Worm (Caenorhabditis elegans): Measurements from ENCODE around the gene C25F9.14.

The C25F9.14 gene

DNA sequence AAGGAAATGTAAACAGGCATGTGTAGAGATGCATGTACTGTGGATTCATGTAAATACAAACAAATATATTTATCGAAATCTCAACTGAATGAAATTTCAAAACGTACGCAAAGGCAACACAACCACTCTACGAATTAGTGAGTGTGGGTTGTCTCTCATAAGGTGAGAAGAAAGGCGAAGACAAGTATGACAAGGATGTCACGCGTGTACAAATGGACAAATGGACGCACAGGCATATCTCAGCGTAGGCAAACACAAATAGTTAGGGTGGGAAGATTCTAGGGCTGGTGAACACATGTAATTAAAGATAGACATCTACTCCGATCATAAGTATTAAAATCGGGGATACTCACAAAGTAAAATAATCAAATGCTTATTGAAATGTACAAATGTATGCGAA, 8.2 kb upstream of the C25F9.14 start:
- no peak for TF ChIP-seq unc-62 (GFP tag; optimal IDR thresholded peaks at IDR 0.05)

DNA sequence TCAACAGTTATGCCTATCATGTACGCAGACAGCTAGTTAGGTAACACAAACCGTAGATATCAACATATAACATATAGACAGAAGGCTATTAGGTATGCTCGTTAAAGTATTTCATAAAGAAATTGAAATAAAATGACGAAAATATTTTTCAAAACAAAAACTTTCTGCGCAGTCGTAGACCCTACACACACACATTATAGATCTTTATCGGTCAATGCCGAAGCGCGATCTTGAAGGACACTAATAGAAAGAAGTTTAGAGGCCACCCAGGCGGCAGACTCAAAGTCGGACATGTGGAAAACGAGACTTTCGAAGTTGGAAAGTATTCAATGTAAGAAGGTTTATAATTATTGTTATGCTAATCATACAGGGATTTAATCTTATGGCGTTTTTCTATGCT, 7.3 kb upstream of the C25F9.14 start:
- no peak for TF ChIP-seq unc-62 (GFP tag; optimal IDR thresholded peaks at IDR 0.05)

ce11 chrV:19429605-19430004, 6.7 kb upstream of the C25F9.14 start:
- no peak for TF ChIP-seq unc-62 (GFP tag; optimal IDR thresholded peaks at IDR 0.05)

- no peak for TF ChIP-seq unc-62 (GFP tag; optimal IDR thresholded peaks at IDR 0.05)
Measured at ce11 chrV:19430351-19430913, 5.9 kb upstream of the C25F9.14 start.

DNA sequence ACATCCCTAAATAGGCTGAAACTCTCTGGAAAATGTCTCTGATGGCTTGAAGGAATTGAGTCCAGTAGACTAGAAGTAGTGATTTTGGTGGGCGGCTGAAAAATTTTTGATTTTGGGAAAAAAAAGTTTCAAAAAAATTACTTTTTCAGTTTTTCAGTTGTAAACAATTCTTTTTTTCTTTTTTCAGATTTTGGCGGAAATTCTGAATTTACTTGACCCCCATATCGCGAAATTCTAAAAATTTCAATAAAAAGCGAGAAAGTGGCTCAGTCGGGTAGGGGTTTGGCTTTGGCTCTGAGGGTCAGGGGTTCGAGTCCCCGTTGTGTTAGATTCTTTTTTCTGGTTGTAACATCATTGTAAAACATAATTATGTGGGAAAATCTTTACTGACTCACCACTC, 5.2 kb upstream of the C25F9.14 start, which contains the start of gene srw-85:
Gene srw-85 (minus strand): TSS at position 101 of the 400 bp plus-strand sequence.
- no peak for TF ChIP-seq unc-62 (GFP tag; optimal IDR thresholded peaks at IDR 0.05)

- no peak for TF ChIP-seq unc-62 (GFP tag; optimal IDR thresholded peaks at IDR 0.05)
Measured at ce11 chrV:19432030-19432429, 4.3 kb upstream of the C25F9.14 start.

DNA sequence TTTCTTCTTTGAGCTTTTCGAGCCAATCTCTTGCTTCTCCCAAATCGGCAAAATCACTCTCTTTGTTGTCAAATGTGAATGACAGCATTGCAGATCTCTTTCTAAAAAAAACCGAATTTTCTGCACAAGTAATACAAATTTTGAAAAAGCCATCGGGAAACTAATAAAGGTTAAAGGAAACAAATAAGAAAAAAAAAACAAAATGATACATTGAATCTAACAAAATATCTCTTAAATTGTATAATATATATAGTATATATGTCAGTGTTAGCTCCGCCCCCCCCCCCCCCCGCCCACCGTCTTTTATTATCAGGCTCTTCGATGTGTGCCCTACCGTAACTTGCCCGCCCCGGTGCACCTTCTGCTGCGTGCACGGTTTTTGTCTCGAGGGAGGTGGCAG, 3.3 kb upstream of the C25F9.14 start, which contains the start of gene C25F9.11:
Gene C25F9.11 (minus strand): TSS at position 101 of the 400 bp plus-strand sequence.
- no peak for TF ChIP-seq unc-62 (GFP tag; optimal IDR thresholded peaks at IDR 0.05)

ce11 chrV:19433806-19434437, 2.4 kb upstream of the C25F9.14 start, which contains the start of gene C25F9.16:
Gene C25F9.16, plus strand, starts transcription at chrV:19434387.
- no peak for TF ChIP-seq unc-62 (GFP tag; optimal IDR thresholded peaks at IDR 0.05)

DNA sequence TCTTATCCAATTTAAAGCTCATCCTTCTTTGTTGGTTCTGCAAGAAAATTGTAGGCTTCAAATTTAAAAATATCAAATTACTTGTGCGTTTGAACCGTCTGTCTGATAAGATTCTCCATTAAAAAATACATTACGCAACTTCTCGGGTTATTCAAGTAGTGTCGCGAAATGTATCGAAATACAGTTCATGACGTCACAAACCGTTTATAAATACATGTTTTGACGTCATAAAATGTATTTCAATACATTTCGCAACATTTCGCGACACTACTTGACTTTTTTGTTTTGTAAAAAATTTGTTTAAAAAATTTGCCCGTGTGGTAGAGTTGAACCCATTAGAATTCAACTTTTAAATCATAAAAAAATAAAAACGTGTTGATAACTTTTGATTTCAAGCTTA, 7.3 kb downstream of the C25F9.14 start:
- TF ChIP-seq unc-62 (GFP tag; optimal IDR thresholded peaks at IDR 0.05) = no peak

- TF ChIP-seq unc-62 (GFP tag; optimal IDR thresholded peaks at IDR 0.05) = no peak
Measured at ce11 chrV:19445442-19445841, 9.2 kb downstream of the C25F9.14 start, which contains the start of gene M04C3.1. Gene M04C3.1, minus strand, starts transcription at chrV:19445605.

- no peak for TF ChIP-seq unc-62 (GFP tag; optimal IDR thresholded peaks at IDR 0.05)
Measured at ce11 chrV:19448805-19449204, 12.5 kb downstream of the C25F9.14 start, which contains the start of gene M04C3.2. Gene M04C3.2, minus strand, starts transcription at chrV:19448905.

DNA sequence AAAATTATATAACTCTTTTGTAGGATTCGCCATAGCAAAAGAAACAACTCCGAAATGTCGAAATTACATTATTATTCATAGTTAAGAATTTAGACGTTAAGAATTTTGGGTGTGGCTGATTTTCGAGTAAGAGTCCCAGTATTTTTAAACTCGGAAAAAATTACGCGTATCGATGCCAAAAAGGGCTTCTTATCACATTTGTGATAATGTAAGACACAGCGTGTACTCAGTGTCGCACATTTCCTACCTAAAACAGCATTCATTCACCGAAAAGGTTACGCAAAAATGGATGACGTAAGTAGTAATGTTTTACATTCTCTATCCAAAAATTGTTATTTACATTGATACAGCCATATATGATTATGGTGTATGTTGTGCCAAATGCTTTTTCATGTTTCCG, 13.3 kb downstream of the C25F9.14 start, which contains the start of gene M04C3.5:
Gene M04C3.5 (plus strand): TSS at position 190 of the 400 bp plus-strand sequence.
- no peak for TF ChIP-seq unc-62 (GFP tag; optimal IDR thresholded peaks at IDR 0.05)

- no peak for TF ChIP-seq unc-62 (GFP tag; optimal IDR thresholded peaks at IDR 0.05)
Measured at ce11 chrV:19455650-19456049, 19.4 kb downstream of the C25F9.14 start, which contains the start of the genes Y43F8B.13 and Y43F8B.14. Gene Y43F8B.13, plus strand, starts transcription at chrV:19455950. Gene Y43F8B.14, minus strand, starts transcription at chrV:19455971.

- no peak for TF ChIP-seq unc-62 (GFP tag; optimal IDR thresholded peaks at IDR 0.05)
Measured at ce11 chrV:19457120-19457519, 20.8 kb downstream of the C25F9.14 start, which contains the start of gene Y43F8B.24. Gene Y43F8B.24, plus strand, starts transcription at chrV:19457420.

- TF ChIP-seq unc-62 (GFP tag; optimal IDR thresholded peaks at IDR 0.05) = no peak
Measured at ce11 chrV:19462020-19462419, 25.7 kb downstream of the C25F9.14 start, which contains the start of gene Y43F8B.15. Gene Y43F8B.15, minus strand, starts transcription at chrV:19462120.

DNA sequence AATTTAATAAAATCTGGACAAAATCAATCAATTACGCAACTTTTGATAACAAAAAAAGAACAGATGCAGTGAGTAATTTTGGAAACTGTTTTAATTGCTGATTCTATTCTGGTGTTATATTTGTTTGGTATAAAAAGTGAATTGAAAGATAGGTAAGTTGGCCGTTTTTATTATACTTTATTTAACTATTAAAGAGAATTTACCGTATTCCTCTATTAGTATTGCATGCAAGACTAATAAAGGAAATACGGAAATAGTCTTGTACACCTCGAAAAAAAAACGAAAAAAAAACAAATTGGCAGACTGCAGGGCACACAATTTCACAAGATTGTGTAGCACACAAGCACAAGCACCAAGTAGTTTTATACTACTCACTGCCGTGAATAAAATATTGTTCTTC, 26.3 kb downstream of the C25F9.14 start, which contains the start of gene Y43F8B.25:
Gene Y43F8B.25 (plus strand): TSS at position 301 of the 400 bp plus-strand sequence.
- TF ChIP-seq unc-62 (GFP tag; optimal IDR thresholded peaks at IDR 0.05) = no peak

DNA sequence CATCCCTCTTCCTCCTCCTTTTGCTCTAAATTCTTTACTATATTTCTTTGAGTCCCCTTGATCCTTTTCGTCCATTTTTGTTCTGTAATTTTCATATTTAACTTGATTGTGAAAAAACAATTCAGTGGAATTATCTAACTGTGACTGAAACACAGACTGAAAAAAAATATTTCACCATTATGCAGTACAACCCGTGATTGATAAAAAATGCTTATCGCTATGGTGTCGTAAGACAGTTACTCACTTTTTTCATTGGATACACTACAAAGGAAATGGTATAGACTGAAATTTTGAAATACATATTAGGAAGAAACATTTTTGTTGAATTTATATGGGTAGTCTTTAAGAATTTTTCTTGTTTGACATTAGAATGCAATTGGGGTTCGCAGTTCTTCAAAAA, 31.3 kb downstream of the C25F9.14 start, which contains the start of gene Y43F8B.23:
Gene Y43F8B.23 (minus strand): TSS at position 75 of the 400 bp plus-strand sequence.
- no peak for TF ChIP-seq unc-62 (GFP tag; optimal IDR thresholded peaks at IDR 0.05)
